Worm (Caenorhabditis elegans): ENCODE measurements around the gene ttr-16.

ttr-16 gene

DNA sequence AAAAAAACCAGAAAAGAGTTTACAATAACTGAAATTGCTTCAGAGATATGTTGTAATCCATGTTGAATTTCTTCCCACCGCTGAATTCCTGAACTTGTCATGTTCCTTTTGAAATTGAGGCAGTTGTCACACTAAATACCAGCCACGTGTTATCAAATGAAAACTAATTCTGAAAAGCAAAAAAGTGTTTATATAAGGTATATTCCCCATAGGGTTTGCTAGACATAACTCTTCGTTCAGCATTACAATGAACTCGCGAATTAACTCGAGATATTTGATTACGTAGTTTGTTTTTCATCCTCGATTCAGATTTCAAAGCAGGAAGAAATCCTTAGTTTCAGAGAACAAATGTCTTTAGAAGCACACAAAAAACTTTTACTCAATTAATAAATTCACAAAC, 36.3 kb upstream of the ttr-16 start, which contains the start of gene str-3:
str-3 (minus strand) TSS at position 101 of the 400 bp plus-strand sequence.
- TF ChIP-seq hmg-11 (tag; optimal IDR thresholded peaks at IDR 0.05) (no peak), elt-3 (tag; optimal IDR thresholded peaks at IDR 0.05) (no peak), ceh-82 (tag; optimal IDR thresholded peaks at IDR 0.05) (no peak), ZK546.5 (tag; optimal IDR thresholded peaks at IDR 0.05) (no peak), unc-39 (tag; optimal IDR thresholded peaks at IDR 0.05) (no peak), nhr-76 (tag; optimal IDR thresholded peaks at IDR 0.05) (no peak), nhr-23 (tag; optimal IDR thresholded peaks at IDR 0.05) (no peak), ama-1 (optimal IDR thresholded peaks at IDR 0.05) (no peak), ztf-11 (tag; optimal IDR thresholded peaks at IDR 0.05) (no peak), lin-39 (tag; optimal IDR thresholded peaks at IDR 0.05) (no peak), pha-4 (tag; optimal IDR thresholded peaks at IDR 0.05) (no peak), pqm-1 (tag; optimal IDR thresholded peaks at IDR 0.05) (no peak), jun-1 (tag; optimal IDR thresholded peaks at IDR 0.05) (no peak), elt-1 (tag; optimal IDR thresholded peaks at IDR 0.05) (no peak), snpc-4 (tag; optimal IDR thresholded peaks at IDR 0.05) (no peak), sea-2 (GFP tag; optimal IDR thresholded peaks at IDR 0.05) (no peak), ztf-4 (tag; optimal IDR thresholded peaks at IDR 0.05) (no peak), skn-1 (tag; optimal IDR thresholded peaks at IDR 0.05) (no peak)

DNA sequence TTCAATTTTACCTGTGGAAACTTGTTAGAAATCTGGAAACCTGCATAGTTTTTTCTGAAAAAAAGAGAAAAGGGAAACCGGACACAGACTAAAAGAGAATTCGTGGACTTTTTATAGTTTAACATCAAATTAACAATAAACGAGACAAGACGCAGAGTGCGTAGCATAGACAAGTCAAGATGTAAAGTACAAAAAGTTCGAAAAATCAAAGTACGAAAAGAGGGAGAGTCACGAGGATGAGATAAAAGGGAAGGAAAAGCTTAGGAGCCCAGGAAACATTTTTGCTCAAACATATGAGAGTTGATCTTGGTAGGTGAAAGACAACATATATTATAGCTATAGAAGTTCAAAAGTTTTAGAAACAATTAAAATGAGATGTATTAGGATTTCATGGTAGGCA, 33.9 kb upstream of the ttr-16 start, which contains the start of gene M7.12:
M7.12 (minus strand) TSS at position 188 of the 400 bp plus-strand sequence.
- TF ChIP-seq egl-27 (tag; optimal IDR thresholded peaks at IDR 0.05) (no peak), ceh-82 (tag; optimal IDR thresholded peaks at IDR 0.05) (no peak), snpc-4 (tag; optimal IDR thresholded peaks at IDR 0.05) (no peak), fos-1 (tag; optimal IDR thresholded peaks at IDR 0.05) (no peak), pqm-1 (tag; optimal IDR thresholded peaks at IDR 0.05) (peak; percentile 37), nhr-76 (tag; optimal IDR thresholded peaks at IDR 0.05) (peak; percentile 76), egl-5 (tag; optimal IDR thresholded peaks at IDR 0.05) (no peak), nfya-1 (tag; optimal IDR thresholded peaks at IDR 0.05; ENCODE audit: insufficient read depth) (peak; percentile 7)

DNA sequence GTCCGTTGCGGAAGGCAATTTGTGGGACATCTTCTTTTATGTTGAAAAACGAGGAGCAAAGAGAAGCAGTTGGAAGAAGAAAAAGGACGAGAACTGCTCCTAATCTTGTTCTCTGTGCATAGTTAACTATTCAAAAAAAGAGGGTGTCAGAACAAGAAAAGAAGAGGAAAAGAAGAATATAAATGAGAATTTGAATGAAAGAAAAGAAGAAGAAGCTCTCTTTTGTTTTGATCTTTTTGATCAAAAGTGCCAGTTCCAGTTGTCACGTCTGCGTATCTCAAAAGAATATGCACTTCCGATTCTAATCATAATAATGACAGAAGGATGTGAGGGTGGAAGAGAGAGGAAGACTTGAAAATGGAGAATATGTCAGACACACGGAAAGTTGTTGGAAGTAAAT, 31.0 kb upstream of the ttr-16 start, which contains the start of gene M7.8:
M7.8 (minus strand) TSS at position 112 of the 400 bp plus-strand sequence.
- no peak for TF ChIP-seq fkh-2 (tag; optimal IDR thresholded peaks at IDR 0.05)
- TF ChIP-seq fkh-10 (GFP tag; optimal IDR thresholded peaks at IDR 0.05), result peak; percentile 76

DNA sequence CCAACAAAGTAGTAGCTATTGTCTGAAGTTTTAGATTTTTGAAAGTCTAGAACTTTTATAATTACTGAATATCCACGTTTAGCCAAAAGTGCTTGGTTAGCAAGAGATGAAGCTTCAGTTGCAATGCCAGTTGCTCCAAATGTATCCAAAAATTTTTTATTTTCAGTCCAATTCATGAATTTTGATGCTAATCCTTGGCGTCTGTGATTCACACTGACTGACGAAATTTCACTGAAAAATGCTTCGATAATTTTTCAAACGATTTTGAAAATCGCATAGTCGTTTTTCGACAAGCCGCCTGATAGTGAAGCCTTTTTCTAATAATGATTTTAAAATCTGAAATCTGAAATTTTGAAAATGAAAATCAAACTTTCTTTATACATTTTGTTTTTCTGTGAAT, 30.1 kb upstream of the ttr-16 start:
- TF ChIP-seq fos-1 (tag; optimal IDR thresholded peaks at IDR 0.05) (no peak), ceh-82 (tag; optimal IDR thresholded peaks at IDR 0.05) (no peak), ceh-28 (tag; optimal IDR thresholded peaks at IDR 0.05) (no peak), nhr-77 (tag; optimal IDR thresholded peaks at IDR 0.05) (no peak), nhr-23 (tag; optimal IDR thresholded peaks at IDR 0.05) (no peak), aly-2 (tag; optimal IDR thresholded peaks at IDR 0.05) (no peak), nhr-237 (tag; optimal IDR thresholded peaks at IDR 0.05) (no peak), R02D3.7 (tag; optimal IDR thresholded peaks at IDR 0.05) (no peak), eor-1 (tag; optimal IDR thresholded peaks at IDR 0.05) (no peak), nhr-11 (tag; optimal IDR thresholded peaks at IDR 0.05) (no peak), ztf-4 (tag; optimal IDR thresholded peaks at IDR 0.05) (no peak), daf-12 (tag; optimal IDR thresholded peaks at IDR 0.05) (no peak), zag-1 (tag; optimal IDR thresholded peaks at IDR 0.05) (no peak)

DNA sequence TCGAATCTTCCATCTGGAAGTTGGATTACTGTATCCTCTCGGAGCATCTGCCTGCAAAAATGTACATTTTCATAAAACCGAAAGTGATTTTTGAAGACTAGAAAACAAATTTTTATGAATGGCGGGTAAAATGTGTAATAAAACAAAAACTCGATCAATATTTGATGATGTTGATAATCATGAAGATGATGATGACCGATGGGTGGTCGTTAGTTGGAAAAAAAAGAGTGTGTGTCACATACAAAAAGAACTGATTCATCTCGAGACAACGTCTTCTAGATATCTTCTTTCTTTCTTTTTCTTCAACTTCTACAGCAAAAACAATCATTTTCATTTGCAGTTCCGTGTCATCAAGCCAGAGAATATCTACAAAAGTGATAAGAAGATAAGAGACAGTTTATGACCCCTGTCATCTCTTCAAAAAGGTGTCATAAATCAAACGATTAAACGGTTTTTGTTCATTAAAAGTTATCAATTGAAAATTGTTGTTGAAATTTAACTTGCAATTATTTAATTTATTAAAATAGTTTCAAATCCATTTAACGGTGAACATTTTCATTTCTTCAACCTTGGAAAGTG, 28.7 kb upstream of the ttr-16 start, which contains the start of gene bcc-1:
bcc-1 (minus strand) TSS at position 51 of the 579 bp plus-strand sequence.
- TF ChIP-seq pqm-1 (tag; optimal IDR thresholded peaks at IDR 0.05) (no peak), fos-1 (tag; optimal IDR thresholded peaks at IDR 0.05) (no peak), nfya-1 (tag; optimal IDR thresholded peaks at IDR 0.05; ENCODE audit: insufficient read depth) (no peak), elt-3 (tag; optimal IDR thresholded peaks at IDR 0.05) (peak in 1 of 3 experiments; percentile 57), fkh-2 (tag; optimal IDR thresholded peaks at IDR 0.05) (no peak), unc-62 (GFP tag; optimal IDR thresholded peaks at IDR 0.05) (peak; percentile 69), ceh-82 (tag; optimal IDR thresholded peaks at IDR 0.05) (no peak), nhr-23 (tag; optimal IDR thresholded peaks at IDR 0.05) (peak; percentile 88), nhr-43 (tag; optimal IDR thresholded peaks at IDR 0.05; ENCODE audit: poor library complexity, severe bottlenecking) (peak; percentile 0), egl-27 (tag; optimal IDR thresholded peaks at IDR 0.05) (peak; percentile 1), ztf-4 (tag; optimal IDR thresholded peaks at IDR 0.05) (no peak), ceh-28 (tag; optimal IDR thresholded peaks at IDR 0.05) (peak; percentile 19)
